Fruit fly (Drosophila melanogaster): ENCODE data around the gene Mcm6.

Gene Mcm6

DNA sequence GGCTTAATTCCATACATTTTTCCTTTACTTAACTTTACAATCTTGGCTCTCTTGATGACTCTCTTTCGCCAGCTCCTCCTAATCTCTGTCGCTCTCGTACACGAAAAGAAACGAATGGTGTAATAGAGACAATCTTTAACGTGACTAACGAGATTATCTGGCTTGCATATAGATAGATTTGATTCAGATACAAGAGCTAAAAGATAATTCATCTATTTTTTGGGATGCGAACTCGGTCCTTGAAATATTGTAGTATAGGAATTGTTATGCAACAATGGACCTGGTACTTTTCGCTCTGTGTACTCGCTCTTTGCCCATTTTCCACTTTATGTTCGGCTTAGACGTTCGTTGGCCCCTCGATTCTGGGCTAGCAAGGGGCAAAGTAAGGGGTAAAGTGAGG lies 37.1 kb downstream of the Mcm6 start (continued):
- TF ChIP-seq sob (GFP tag; IDR thresholded peaks at IDR 0.05) (peak; percentile 74), nom (GFP tag; optimal IDR thresholded peaks at IDR 0.05) (peak; percentile 41), CG7928 (GFP tag; optimal IDR thresholded peaks at IDR 0.05) (peak; percentile 42), Hr51 (GFP tag; optimal IDR thresholded peaks at IDR 0.05) (peak; percentile 61 to 85), CG9876 (GFP tag; optimal IDR thresholded peaks at IDR 0.05) (peak; percentile 58), dan (GFP tag; IDR thresholded peaks at IDR 0.05) (no peak), CG11093 (GFP tag; IDR thresholded peaks at IDR 0.05) (peak; percentile 61; the same call in 1 of the 3 replicates), zfh2 (GFP tag; optimal IDR thresholded peaks at IDR 0.05) (peak; percentile 66), CG9797 (GFP tag; optimal IDR thresholded peaks at IDR 0.05) (no peak), bsh (GFP tag; optimal IDR thresholded peaks at IDR 0.05) (peak; percentile 86 to 87), lola (GFP tag; optimal IDR thresholded peaks at IDR 0.05) (peak in 1 of 3 experiments; percentile 63), H2.0 (GFP tag; IDR thresholded peaks at IDR 0.05) (peak; percentile 53; the same call in 1 of the 2 replicates), CG4404 (GFP tag; IDR thresholded peaks at IDR 0.05) (peak; percentile 46), Spps (tag; optimal IDR thresholded peaks at IDR 0.05) (peak; percentile 60), Atf3 (GFP tag; optimal IDR thresholded peaks at IDR 0.05) (peak; percentile 66), CG31441 (GFP tag; IDR thresholded peaks at IDR 0.05) (peak; percentile 84), Nf-YC (tag; optimal IDR thresholded peaks at IDR 0.05) (peak; percentile 53), BEAF-32 (GFP tag; optimal IDR thresholded peaks at IDR 0.05) (no peak), jigr1 (GFP tag; IDR thresholded peaks at IDR 0.05) (peak; percentile 25; the same call in 1 of the 3 replicates), CG14441 (GFP tag; IDR thresholded peaks at IDR 0.05) (peak; percentile 86), Ets65A (GFP tag) (peak; percentile 97), CG4730 (GFP tag; IDR thresholded peaks at IDR 0.05) (peak; percentile 28; the same call in 1 of the 2 replicates), CG13894 (tag; optimal IDR thresholded peaks at IDR 0.05) (peak; percentile 79), ac (GFP tag; optimal IDR thresholded peaks at IDR 0.05) (no peak), CG7357 (GFP tag; IDR thresholded peaks at IDR 0.05) (peak; percentile 30; the same call in 1 of the 3 replicates), crc (GFP tag; optimal IDR thresholded peaks at IDR 0.05) (peak; percentile 61), Med (GFP tag) (peak; percentile 98), zf30C (GFP tag; optimal IDR thresholded peaks at IDR 0.05) (peak; percentile 83), tgo (GFP tag; IDR thresholded peaks at IDR 0.05) (peak; percentile 79), Hey (tag; optimal IDR thresholded peaks at IDR 0.05) (no peak), Max (GFP tag; optimal IDR thresholded peaks at IDR 0.05) (peak; percentile 55), fd96Cb (tag; optimal IDR thresholded peaks at IDR 0.05) (peak; percentile 81), sisA (GFP tag; IDR thresholded peaks at IDR 0.05) (peak; percentile 71), insv (GFP tag; optimal IDR thresholded peaks at IDR 0.05) (no peak), CG18476 (GFP tag; optimal IDR thresholded peaks at IDR 0.05) (peak; percentile 66), caup (GFP tag; optimal IDR thresholded peaks at IDR 0.05; ENCODE audit: severe bottlenecking) (peak; percentile 69), CG11560 (tag; IDR thresholded peaks at IDR 0.05) (peak; percentile 27; the same call in 1 of the 3 replicates), Lim3 (GFP tag; IDR thresholded peaks at IDR 0.05) (no peak), h (optimal IDR thresholded peaks at IDR 0.05) (no peak), CG14014 (GFP tag; IDR thresholded peaks at IDR 0.05) (peak; percentile 78), CTCF (GFP tag; optimal IDR thresholded peaks at IDR 0.05) (no peak), NC2β (GFP tag; optimal IDR thresholded peaks at IDR 0.05) (peak; percentile 73), pita (GFP tag; optimal IDR thresholded peaks at IDR 0.05) (no peak), CG2129 (GFP tag; IDR thresholded peaks at IDR 0.05; ENCODE audit: partially characterized antibody) (no peak), Dll (GFP tag; IDR thresholded peaks at IDR 0.05; ENCODE audit: partially characterized antibody) (no peak), odd (GFP tag; optimal IDR thresholded peaks at IDR 0.05) (peak; percentile 63), luna (GFP tag; optimal IDR thresholded peaks at IDR 0.05) (peak; percentile 35), CG10462 (GFP tag; optimal IDR thresholded peaks at IDR 0.05) (peak; percentile 37), CG18764 (GFP tag; optimal IDR thresholded peaks at IDR 0.05) (peak; percentile 58), cas (GFP tag; IDR thresholded peaks at IDR 0.05) (no peak), croc (GFP tag; conservative IDR thresholded peaks at IDR 0.05) (peak; percentile 60; the same call in 2 of the 3 replicates)
